Worm (Caenorhabditis elegans) whole organism, L1 larva: ENCODE measurements around the gene srh-1.

Source experiments
- ceh-8 ChIP-seq: fragments of 200-800 bp; sonication (Bioruptor generic); optimal IDR thresholded peaks from 2 replicates; lab custom pipeline; 2018; ENCODE audit warnings: mild to moderate bottlenecking, missing genetic modification characterization, moderate library complexity, missing compliant biosample characterization
- egl-27 ChIP-seq, 2 experiments: fragments of 150-350 bp in 1 of 2; sonication (generic microtip); optimal IDR thresholded peaks; 3 replicates each; lab custom pipeline; 2017 to 2018; ENCODE audit warnings: missing biosample characterization in 2 of 2, missing genetic modification characterization in 2 of 2, missing genetic modification reagents in 2 of 2
- elt-2 ChIP-seq: sonication (generic microtip); optimal IDR thresholded peaks from 2 replicates; lab custom pipeline; 2016; ENCODE audit warnings: missing genetic modification characterization, mild to moderate bottlenecking, inconsistent platforms, missing compliant biosample characterization, missing genetic modification reagents
- fkh-8 ChIP-seq: sonication (generic microtip); optimal IDR thresholded peaks from 2 replicates; lab custom pipeline; 2016; ENCODE audit warnings: mild to moderate bottlenecking, missing genetic modification characterization, missing compliant biosample characterization
- fos-1 ChIP-seq: fragments of 150-350 bp; optimal IDR thresholded peaks from 2 replicates; lab custom pipeline; 2014; ENCODE audit warnings: missing biosample characterization, missing genetic modification characterization
- lin-35 ChIP-seq, 2 experiments: fragments of 150-350 bp; optimal IDR thresholded peaks; 2 replicates each; lab custom pipeline; 2014; ENCODE audit warnings: missing biosample characterization in 2 of 2, missing genetic modification characterization in 2 of 2, missing genetic modification reagents in 2 of 2
- mef-2 ChIP-seq: fragments of 150-350 bp; optimal IDR thresholded peaks from 2 replicates; lab custom pipeline; 2014; ENCODE audit warnings: missing biosample characterization, missing genetic modification characterization
- nhr-237 ChIP-seq: fragments of 150-350 bp; optimal IDR thresholded peaks from 2 replicates; lab custom pipeline; 2014; ENCODE audit warnings: missing biosample characterization, missing genetic modification characterization
- nhr-77 ChIP-seq: fragments of 150-350 bp; optimal IDR thresholded peaks from 2 replicates; lab custom pipeline; 2014; ENCODE audit warnings: missing biosample characterization, missing genetic modification characterization
- skn-1 ChIP-seq: fragments of 150-350 bp; optimal IDR thresholded peaks from 2 replicates; lab custom pipeline; 2014; ENCODE audit warnings: missing biosample characterization, missing genetic modification characterization
- tbx-2 ChIP-seq: sonication (generic microtip); optimal IDR thresholded peaks from 2 replicates; lab custom pipeline; 2016; ENCODE audit warnings: missing genetic modification characterization, missing compliant biosample characterization
- unc-62 ChIP-seq: fragments of 150-350 bp; optimal IDR thresholded peaks from 2 replicates; lab custom pipeline; 2014; ENCODE audit warnings: missing biosample characterization, missing genetic modification reagents, missing genetic modification characterization

ce11 chrV:11532535-11532853, 46.8 kb downstream of the srh-1 start:
- TF ChIP-seq fkh-8 (tag; lab: Kevin White, UChicago) = no peak
- no peak for TF ChIP-seq ceh-8 (GFP tag; lab: Kevin White, UChicago)
- TF ChIP-seq elt-2 (tag; lab: Kevin White, UChicago) = no peak
- no peak for TF ChIP-seq lin-35 (GFP tag; optimal IDR thresholded peaks at IDR 0.05; lab: Kevin White, UChicago)
- no peak for TF ChIP-seq nhr-77 (tag; lab: Kevin White, UChicago)
- no peak for TF ChIP-seq skn-1
- no peak for TF ChIP-seq mef-2 (tag; lab: Kevin White, UChicago)
- TF ChIP-seq nhr-237 = no peak
- TF ChIP-seq unc-62 (GFP tag; lab: Kevin White, UChicago) = no peak
- TF ChIP-seq tbx-2 (tag; lab: Kevin White, UChicago) = no peak
- no peak for TF ChIP-seq egl-27 (tag; optimal IDR thresholded peaks at IDR 0.05; lab: Kevin White, UChicago)
- no peak for TF ChIP-seq fos-1
